Worm (Caenorhabditis elegans) whole organism, L4 larva: ENCODE measurements around the gene stim-1.

Experiments
- F49E8.2 ChIP-seq: sonication (generic microtip); optimal IDR thresholded peaks from 2 replicates; lab custom pipeline; 2016; ENCODE audit warnings: missing compliant biosample characterization, mild to moderate bottlenecking, missing genetic modification characterization, borderline replicate concordance
- T26A8.4 ChIP-seq: fragments of 200-800 bp; sonication (Bioruptor generic); IDR thresholded peaks from 2 replicates; pipeline ENCODE4 v1.3.6; 2022; ENCODE audit warnings: missing genetic modification characterization, missing compliant biosample characterization
- aha-1 ChIP-seq: fragments of 150-350 bp; peaks from one replicate; lab custom pipeline; 2014; ENCODE audit warnings: missing biosample characterization, missing genetic modification characterization
- ama-1 ChIP-seq: fragments of 150-350 bp; optimal IDR thresholded peaks from 2 replicates; lab custom pipeline; 2014; ENCODE audit warnings: inconsistent platforms, mixed read lengths
- arid-1 ChIP-seq: fragments of 200-800 bp; sonication (Bioruptor generic); conservative IDR thresholded peaks from 2 replicates; pipeline ENCODE4 v1.3.6; 2022; ENCODE audit warnings: missing genetic modification reagents, missing genetic modification characterization, missing compliant biosample characterization
- ceh-20 ChIP-seq: fragments of 200-800 bp; sonication (Bioruptor generic); IDR thresholded peaks from 2 replicates; pipeline ENCODE4 v1.3.6; 2022; ENCODE audit warnings: missing genetic modification reagents, missing genetic modification characterization, missing compliant biosample characterization
- ceh-28 ChIP-seq: fragments of 150-350 bp; optimal IDR thresholded peaks from 2 replicates; lab custom pipeline; 2014; ENCODE audit warnings: missing biosample characterization, missing genetic modification reagents, missing genetic modification characterization
- ceh-44 ChIP-seq: fragments of 200-800 bp; sonication (Bioruptor generic); IDR thresholded peaks from 2 replicates; pipeline ENCODE4 v1.3.6; 2022; ENCODE audit warnings: missing genetic modification reagents, missing genetic modification characterization, missing compliant biosample characterization
- daf-16 ChIP-seq, 3 experiments: sonication (generic microtip); optimal IDR thresholded peaks; 2 replicates each; lab custom pipeline; 2016 to 2017; ENCODE audit warnings: missing genetic modification characterization in 3 of 3, missing genetic modification reagents in 3 of 3, mild to moderate bottlenecking in 2 of 3, missing compliant biosample characterization in 2 of 3, missing biosample characterization in 1 of 3, moderate library complexity in 1 of 3
- dmd-6 ChIP-seq: fragments of 200-800 bp; sonication (Bioruptor generic); IDR thresholded peaks from 2 replicates; pipeline ENCODE4 v1.3.6; 2022; ENCODE audit warnings: missing genetic modification reagents, missing genetic modification characterization, missing compliant biosample characterization
- dmd-8 ChIP-seq: fragments of 200-800 bp; sonication (Bioruptor generic); IDR thresholded peaks from 2 replicates; pipeline ENCODE4 v1.3.6; 2022; ENCODE audit warnings: missing genetic modification characterization, missing compliant biosample characterization
- dpl-1 ChIP-seq: fragments of 150-350 bp; optimal IDR thresholded peaks from 2 replicates; lab custom pipeline; 2014; ENCODE audit warnings: missing biosample characterization, missing genetic modification reagents, missing genetic modification characterization
- duxl-1 ChIP-seq: sonication (generic microtip); optimal IDR thresholded peaks from 2 replicates; lab custom pipeline; 2016; ENCODE audit warnings: mild to moderate bottlenecking, missing genetic modification characterization, moderate library complexity, missing compliant biosample characterization; ENCODE audit not compliant: poor library complexity
- dve-1 ChIP-seq: sonication (generic microtip); optimal IDR thresholded peaks from 2 replicates; lab custom pipeline; 2017; ENCODE audit warnings: antibody characterized with exemption, mild to moderate bottlenecking, missing genetic modification characterization, missing compliant biosample characterization; ENCODE audit not compliant: insufficient read depth
- egl-27 ChIP-seq: sonication (generic microtip); optimal IDR thresholded peaks from 3 replicates; lab custom pipeline; 2017; ENCODE audit warnings: missing biosample characterization, missing genetic modification reagents, missing genetic modification characterization
- egl-43 ChIP-seq: fragments of 200-800 bp; sonication (Bioruptor generic); IDR thresholded peaks from 2 replicates; pipeline ENCODE4 v1.3.6; 2022; ENCODE audit warnings: missing genetic modification reagents, missing genetic modification characterization, missing compliant biosample characterization
- fkh-10 ChIP-seq: fragments of 150-350 bp; optimal IDR thresholded peaks from 2 replicates; lab custom pipeline; 2014; ENCODE audit warnings: missing biosample characterization, missing genetic modification reagents, missing genetic modification characterization
- hif-1 ChIP-seq, 2 experiments: sonication (generic microtip); optimal IDR thresholded peaks; 2 replicates each; lab custom pipeline; 2016 to 2017; ENCODE audit warnings: missing compliant biosample characterization in 2 of 2, missing genetic modification characterization in 2 of 2, missing genetic modification reagents in 2 of 2, missing genotype in 2 of 2, mild to moderate bottlenecking in 1 of 2
- hlh-11 ChIP-seq: fragments of 200-800 bp; sonication (Bioruptor generic); optimal IDR thresholded peaks from 2 replicates; lab custom pipeline; 2018; ENCODE audit warnings: mild to moderate bottlenecking, missing genetic modification characterization, missing compliant biosample characterization
- hmg-1.1 ChIP-seq: fragments of 200-800 bp; sonication (Bioruptor generic); IDR thresholded peaks from 2 replicates; pipeline ENCODE4 v1.3.6; 2022; ENCODE audit warnings: missing genetic modification reagents, missing genetic modification characterization, missing compliant biosample characterization
- lsy-2 ChIP-seq, 2 experiments: fragments of 150-350 bp in 1 of 2; sonication (generic microtip) in 1 of 2; optimal IDR thresholded peaks; 2 replicates each; lab custom pipeline; 2014 to 2017; ENCODE audit warnings: missing biosample characterization in 2 of 2, missing genetic modification characterization in 2 of 2
- mdl-1 ChIP-seq, 2 experiments: fragments of 150-350 bp in 1 of 2; sonication (generic microtip) in 1 of 2; optimal IDR thresholded peaks; 2 replicates each; lab custom pipeline; 2014 to 2017; ENCODE audit warnings: missing biosample characterization in 2 of 2, missing genetic modification characterization in 2 of 2
- mep-1 ChIP-seq: fragments of 150-350 bp; sonication (generic microtip); optimal IDR thresholded peaks from 3 replicates; lab custom pipeline; 2014; ENCODE audit warnings: missing biosample characterization, missing genetic modification characterization
- mes-2 ChIP-seq: sonication (generic microtip); optimal IDR thresholded peaks from 2 replicates; lab custom pipeline; 2016; ENCODE audit warnings: missing genotype, mild to moderate bottlenecking, missing genetic modification characterization, missing compliant biosample characterization; ENCODE audit not compliant: poor library complexity, severe bottlenecking
- mxl-3 ChIP-seq: fragments of 200-800 bp; sonication (Bioruptor generic); optimal IDR thresholded peaks from 2 replicates; lab custom pipeline; 2018; ENCODE audit warnings: mild to moderate bottlenecking, missing genetic modification characterization, missing compliant biosample characterization
- nhr-102 ChIP-seq: sonication (generic microtip); optimal IDR thresholded peaks from 2 replicates; lab custom pipeline; 2016; ENCODE audit warnings: mild to moderate bottlenecking, missing genetic modification characterization, moderate library complexity, missing compliant biosample characterization
- nhr-111 ChIP-seq: fragments of 200-800 bp; sonication (Bioruptor generic); optimal IDR thresholded peaks from 2 replicates; lab custom pipeline; 2018; ENCODE audit warnings: mild to moderate bottlenecking, missing genetic modification characterization, missing compliant biosample characterization
- nhr-25 ChIP-seq: sonication (generic microtip); optimal IDR thresholded peaks from 2 replicates; lab custom pipeline; 2017; ENCODE audit warnings: missing genetic modification characterization, mild to moderate bottlenecking, missing compliant biosample characterization, antibody characterized with exemption, moderate library complexity, borderline replicate concordance; ENCODE audit not compliant: insufficient read depth
- nhr-28 ChIP-seq: fragments of 150-350 bp; optimal IDR thresholded peaks from 2 replicates; lab custom pipeline; 2014; ENCODE audit warnings: missing biosample characterization, missing genetic modification characterization
- nhr-41 ChIP-seq: fragments of 200-800 bp; sonication (Bioruptor generic); IDR thresholded peaks from 2 replicates; pipeline ENCODE4 v1.3.6; 2022; ENCODE audit warnings: missing genetic modification reagents, missing genetic modification characterization, missing compliant biosample characterization
- nhr-48 ChIP-seq: sonication (generic microtip); optimal IDR thresholded peaks from 2 replicates; lab custom pipeline; 2016; ENCODE audit warnings: mild to moderate bottlenecking, missing genetic modification characterization, missing compliant biosample characterization
- nhr-77 ChIP-seq: fragments of 150-350 bp; optimal IDR thresholded peaks from 2 replicates; lab custom pipeline; 2014; ENCODE audit warnings: missing biosample characterization, missing genetic modification characterization
- pha-4 ChIP-seq, 2 experiments: fragments of 150-350 bp in 1 of 2; fragments of 200-800 bp in 1 of 2; sonication (Bioruptor generic) in 1 of 2; IDR thresholded peaks in 1 of 2; optimal IDR thresholded peaks in 1 of 2; 2 replicates each; pipeline versions ENCODE4 v1.3.6 to Lab custom; 2014 to 2022; ENCODE audit warnings: missing genetic modification characterization in 2 of 2, missing genetic modification reagents in 2 of 2, missing biosample characterization in 1 of 2, missing compliant biosample characterization in 1 of 2
- php-3 ChIP-seq: fragments of 200-800 bp; sonication (Bioruptor generic); IDR thresholded peaks from 2 replicates; pipeline ENCODE4 v1.3.6; 2022; ENCODE audit warnings: missing genetic modification reagents, missing genetic modification characterization, missing compliant biosample characterization
- rbr-2 ChIP-seq: sonication (generic microtip); optimal IDR thresholded peaks from 2 replicates; lab custom pipeline; 2016; ENCODE audit warnings: missing genotype, missing genetic modification characterization, missing compliant biosample characterization
- spr-1 ChIP-seq: sonication (generic microtip); optimal IDR thresholded peaks from 2 replicates; lab custom pipeline; 2016; ENCODE audit warnings: mild to moderate bottlenecking, missing genetic modification characterization, missing compliant biosample characterization
- spr-3 ChIP-seq: fragments of 200-800 bp; sonication (Bioruptor generic); optimal IDR thresholded peaks from 2 replicates; lab custom pipeline; 2018; ENCODE audit warnings: mild to moderate bottlenecking, missing genetic modification characterization, missing compliant biosample characterization
- unc-130 ChIP-seq: sonication (generic microtip); optimal IDR thresholded peaks from 2 replicates; lab custom pipeline; 2016; ENCODE audit warnings: missing genetic modification reagents, missing genetic modification characterization, missing compliant biosample characterization
- unc-62 ChIP-seq, 3 experiments: fragments of 150-350 bp in 1 of 3; sonication (generic microtip); optimal IDR thresholded peaks in 2 of 3; peaks in 1 of 3; 1 replicate in 1 of 3; 2 replicates in 2 of 3; lab custom pipeline; 2014 to 2017; ENCODE audit warnings: missing biosample characterization in 3 of 3, missing genetic modification characterization in 3 of 3, missing genetic modification reagents in 3 of 3, missing genotype in 1 of 3
- vab-7 ChIP-seq: fragments of 200-800 bp; sonication (Bioruptor generic); IDR thresholded peaks from 2 replicates; pipeline ENCODE4 v1.3.6; 2022; ENCODE audit warnings: missing genetic modification reagents, missing genetic modification characterization, missing compliant biosample characterization
- zag-1 ChIP-seq: fragments of 150-350 bp; optimal IDR thresholded peaks from 2 replicates; lab custom pipeline; 2014; ENCODE audit warnings: missing biosample characterization, missing genetic modification characterization
- zip-11 ChIP-seq: fragments of 200-800 bp; sonication (Bioruptor generic); IDR thresholded peaks from 2 replicates; pipeline ENCODE4 v1.3.6; 2022; ENCODE audit warnings: missing genetic modification characterization, missing compliant biosample characterization

The stim-1 gene

ce11 chrIII:434361-434941 lies 15.9 kb upstream of the stim-1 start, which contains the start of gene affl-2:
TSS of gene affl-2 (plus strand) at chrIII:434891.
- TF ChIP-seq T26A8.4 (GFP tag; lab: Robert Waterston, UW) (0 out of 2 replicates have a peak, but pooled peaks have one; percentile 41), fkh-10 (GFP tag; lab: Kevin White, UChicago) (no peak), spr-3 (GFP tag; lab: Kevin White, UChicago) (no peak), mes-2 (tag; lab: Kevin White, UChicago) (peak; percentile 57), mdl-1 (tag; optimal IDR thresholded peaks at IDR 0.05; lab: Kevin White, UChicago) (peak in 1 of 2 experiments; percentile 6), unc-130 (GFP tag; lab: Kevin White, UChicago) (no peak), dve-1 (tag; lab: Kevin White, UChicago) (peak; percentile 36), daf-16 (GFP tag; optimal IDR thresholded peaks at IDR 0.05; lab: Kevin White, UChicago) (no peak), daf-16 (tag; optimal IDR thresholded peaks at IDR 0.05; lab: Kevin White, UChicago) (peak; percentile 11), ceh-44 (GFP tag; lab: Robert Waterston, UW) (no peak), mxl-3 (peak; percentile 42), egl-43 (GFP tag; lab: Robert Waterston, UW) (no peak), egl-27 (no peak), mep-1 (tag; lab: Kevin White, UChicago) (no peak), aha-1 (peak; percentile 15), nhr-28 (peak; percentile 31)
- TF ChIP-seq, all 104 proteins: peak for 8

ce11 chrIII:432988-433387 lies 14.4 kb upstream of the stim-1 start:
- no peak for TF ChIP-seq vab-7 (GFP tag; lab: Robert Waterston, UW)
- TF ChIP-seq duxl-1 (tag; lab: Kevin White, UChicago), result peak; percentile 33
- peak; percentile 78; the same call in 1 of the 2 replicates for TF ChIP-seq pha-4 (GFP tag; IDR thresholded peaks at IDR 0.05; lab: Robert Waterston, UW)
- no peak for TF ChIP-seq pha-4 (tag; optimal IDR thresholded peaks at IDR 0.05; lab: Kevin White, UChicago)
- TF ChIP-seq spr-1 (tag; lab: Kevin White, UChicago), result peak; percentile 60
- peak; percentile 18 for TF ChIP-seq dpl-1
- TF ChIP-seq ama-1 (lab: Kevin White, UChicago), result no peak
- peak; percentile 71; the same call in 1 of the 2 replicates for TF ChIP-seq T26A8.4 (GFP tag; lab: Robert Waterston, UW)
- TF ChIP-seq hif-1 (tag; optimal IDR thresholded peaks at IDR 0.05; lab: Kevin White, UChicago), result peak in 1 of 2 experiments; percentile 50
- peak; percentile 82 for TF ChIP-seq aha-1
- peak; percentile 75 for TF ChIP-seq dve-1 (tag; lab: Kevin White, UChicago)
- no peak for TF ChIP-seq F49E8.2 (tag; lab: Kevin White, UChicago)
- TF ChIP-seq lsy-2 (tag; optimal IDR thresholded peaks at IDR 0.05; lab: Kevin White, UChicago), result peak; percentile 4 to 60
- TF ChIP-seq dmd-6 (GFP tag; lab: Robert Waterston, UW), result peak; percentile 52; the same call in 1 of the 2 replicates
- no peak for TF ChIP-seq ceh-28 (tag; lab: Kevin White, UChicago)
- TF ChIP-seq nhr-41 (GFP tag; lab: Robert Waterston, UW), result peak; percentile 51; the same call in 1 of the 2 replicates
- no peak for TF ChIP-seq daf-16 (GFP tag; optimal IDR thresholded peaks at IDR 0.05; lab: Kevin White, UChicago)
- TF ChIP-seq daf-16 (tag; optimal IDR thresholded peaks at IDR 0.05; lab: Kevin White, UChicago), result peak; percentile 49
- TF ChIP-seq nhr-77 (tag; lab: Kevin White, UChicago), result peak; percentile 24
- TF ChIP-seq zip-11 (GFP tag; lab: Robert Waterston, UW), result no peak
- peak; percentile 88 for TF ChIP-seq hlh-11
- 0 out of 2 replicates have a peak, but pooled peaks have one; percentile 35 for TF ChIP-seq php-3
- TF ChIP-seq mxl-3, result peak; percentile 80
- peak; percentile 27 for TF ChIP-seq nhr-48 (tag; lab: Kevin White, UChicago)
- no peak for TF ChIP-seq nhr-111 (GFP tag; lab: Kevin White, UChicago)
- no peak for TF ChIP-seq dmd-8 (GFP tag; lab: Robert Waterston, UW)
- TF ChIP-seq nhr-28, result peak; percentile 17
- TF ChIP-seq arid-1 (GFP tag; lab: Robert Waterston, UW), result peak; percentile 48; the same call in 1 of the 2 replicates
- TF ChIP-seq unc-62 (GFP tag; optimal IDR thresholded peaks at IDR 0.05 in 1 of 2; lab: Kevin White, UChicago), result peak in 1 of 2 experiments; percentile 98
- no peak for TF ChIP-seq unc-62 (tag; optimal IDR thresholded peaks at IDR 0.05; lab: Kevin White, UChicago)
- peak; percentile 25 for TF ChIP-seq nhr-102 (tag; lab: Kevin White, UChicago)
- peak; percentile 89 for TF ChIP-seq hmg-1.1 (GFP tag; lab: Robert Waterston, UW)
- TF ChIP-seq zag-1 (tag; lab: Kevin White, UChicago), result no peak
- TF ChIP-seq egl-43 (GFP tag; lab: Robert Waterston, UW), result peak; percentile 69; the same call in 1 of the 2 replicates
- peak; percentile 84 for TF ChIP-seq mep-1 (tag; lab: Kevin White, UChicago)
- peak; percentile 53 for TF ChIP-seq mes-2 (tag; lab: Kevin White, UChicago)
- TF ChIP-seq ceh-20, result peak; percentile 44; the same call in 1 of the 2 replicates
- TF ChIP-seq nhr-25 (tag; lab: Kevin White, UChicago), result peak; percentile 75
- peak; percentile 60 for TF ChIP-seq rbr-2 (tag; lab: Kevin White, UChicago)
